Fruit fly (Drosophila melanogaster) whole organism, embryonic: Measurements from ENCODE around the gene CG13384.

Experiments
- Antp ChIP-seq: fragments of 200-800 bp; sonication (Bioruptor generic); optimal IDR thresholded peaks from 3 replicates; lab custom pipeline; 2016; ENCODE audit warnings: missing biosample characterization, missing genetic modification characterization
- Atf6 ChIP-seq: fragments of 200-800 bp; sonication (Bioruptor generic); IDR thresholded peaks from 2 replicates; pipeline ENCODE4 v1.3.6; 2022; ENCODE audit warnings: missing biosample characterization, missing genetic modification characterization
- CG10267 ChIP-seq: fragments of 200-800 bp; sonication (Bioruptor generic); optimal IDR thresholded peaks from 2 replicates; lab custom pipeline; 2018; ENCODE audit warnings: missing biosample characterization, mild to moderate bottlenecking, missing genetic modification characterization, moderate library complexity
- CG10979 ChIP-seq: fragments of 200-800 bp; sonication (Bioruptor generic); optimal IDR thresholded peaks from 2 replicates; lab custom pipeline; 2018; ENCODE audit warnings: missing biosample characterization, mild to moderate bottlenecking, missing genetic modification characterization, moderate library complexity
- CG11093 ChIP-seq: fragments of 200-800 bp; sonication (Bioruptor generic); IDR thresholded peaks from 3 replicates; pipeline ENCODE4 v1.3.6; 2022; ENCODE audit warnings: missing biosample characterization, missing genetic modification characterization
- CG12071 ChIP-seq: fragments of 200-800 bp; sonication (Bioruptor generic); optimal IDR thresholded peaks from 3 replicates; lab custom pipeline; 2018; ENCODE audit warnings: missing biosample characterization, mild to moderate bottlenecking, missing genetic modification characterization
- CG13624 ChIP-seq: fragments of 200-800 bp; sonication (Bioruptor generic); optimal IDR thresholded peaks from 2 replicates; lab custom pipeline; 2016; ENCODE audit warnings: missing biosample characterization, missing genetic modification characterization
- CG1602 ChIP-seq: fragments of 200-800 bp; sonication (Bioruptor generic); optimal IDR thresholded peaks from 3 replicates; lab custom pipeline; 2016; ENCODE audit warnings: missing biosample characterization, missing genetic modification characterization
- CG16813 ChIP-seq: fragments of 200-800 bp; sonication (Bioruptor generic); IDR thresholded peaks from 3 replicates; pipeline ENCODE4 v1.3.6; 2022; ENCODE audit warnings: missing biosample characterization, missing genetic modification characterization; ENCODE audit not compliant: partially characterized antibody
- CG18011 ChIP-seq: fragments of 200-800 bp; sonication (Bioruptor generic); optimal IDR thresholded peaks from 2 replicates; lab custom pipeline; 2017; ENCODE audit warnings: missing biosample characterization, missing genetic modification characterization, mild to moderate bottlenecking, moderate library complexity, missing genotype
- CG18764 ChIP-seq: fragments of 200-800 bp; sonication (Bioruptor generic); optimal IDR thresholded peaks from 3 replicates; lab custom pipeline; 2016; ENCODE audit warnings: missing biosample characterization, missing genetic modification characterization
- CG30431 ChIP-seq: fragments of 200-800 bp; sonication (Bioruptor generic); optimal IDR thresholded peaks from 2 replicates; lab custom pipeline; 2017; ENCODE audit warnings: missing biosample characterization, missing genetic modification characterization
- CG7357 ChIP-seq: fragments of 200-800 bp; sonication (Bioruptor generic); IDR thresholded peaks from 3 replicates; pipeline ENCODE4 v1.3.6; 2022; ENCODE audit warnings: missing biosample characterization, missing genetic modification characterization
- CG7372 ChIP-seq: fragments of 200-800 bp; sonication (Bioruptor generic); IDR thresholded peaks from 2 replicates; pipeline ENCODE4 v1.3.6; 2022; ENCODE audit warnings: missing biosample characterization, missing genetic modification characterization
- CG7745 ChIP-seq: fragments of 200-800 bp; sonication (Bioruptor generic); optimal IDR thresholded peaks from 2 replicates; lab custom pipeline; 2018; ENCODE audit warnings: missing biosample characterization, mild to moderate bottlenecking, missing genetic modification characterization, moderate library complexity
- CG8944 ChIP-seq: fragments of 200-800 bp; sonication (Bioruptor generic); optimal IDR thresholded peaks from 3 replicates; lab custom pipeline; 2016; ENCODE audit warnings: missing biosample characterization, missing genetic modification characterization
- CG9817 ChIP-seq: fragments of 200-800 bp; sonication (Bioruptor generic); optimal IDR thresholded peaks from 2 replicates; lab custom pipeline; 2018; ENCODE audit warnings: missing biosample characterization, mild to moderate bottlenecking, missing genetic modification characterization, moderate library complexity
- D ChIP-seq, 2 experiments: fragments of 200-800 bp in 1 of 2; fragments of >200 bp in 1 of 2; sonication (Bioruptor generic) in 1 of 2; optimal IDR thresholded peaks; 2 replicates in 1 of 2; 3 replicates in 1 of 2; lab custom pipeline; 2017; ENCODE audit warnings: mild to moderate bottlenecking in 1 of 2, missing biosample characterization in 1 of 2, missing genetic modification characterization in 1 of 2, missing genetic modification reagents in 1 of 2
- Dad ChIP-seq: fragments of 200-800 bp; sonication (Bioruptor generic); optimal IDR thresholded peaks from 3 replicates; lab custom pipeline; 2016; ENCODE audit warnings: missing biosample characterization, missing genetic modification characterization
- Dbx ChIP-seq: fragments of 200-800 bp; sonication (Bioruptor generic); IDR thresholded peaks from 3 replicates; pipeline ENCODE4 v1.3.6; 2022; ENCODE audit warnings: missing biosample characterization, missing genetic modification characterization
- Ets65A ChIP-seq: fragments of 200-800 bp; sonication (Bioruptor generic); peaks from one replicate; lab custom pipeline; 2016; ENCODE audit warnings: missing biosample characterization, missing genetic modification characterization
- Fer1 ChIP-seq: fragments of 200-800 bp; sonication (Bioruptor generic); optimal IDR thresholded peaks from 2 replicates; lab custom pipeline; 2017; ENCODE audit warnings: missing biosample characterization, mild to moderate bottlenecking, missing genetic modification characterization
- HLH3B ChIP-seq: fragments of 200-800 bp; sonication (Bioruptor generic); IDR thresholded peaks from 2 replicates; pipeline ENCODE4 v1.3.6; 2022; ENCODE audit warnings: missing biosample characterization, missing genetic modification characterization
- Hr3 ChIP-seq: fragments of 200-800 bp; sonication (Bioruptor generic); optimal IDR thresholded peaks from 3 replicates; lab custom pipeline; 2016; ENCODE audit warnings: missing biosample characterization, missing genetic modification characterization
- Max ChIP-seq: fragments of 200-800 bp; sonication (Bioruptor generic); optimal IDR thresholded peaks from 2 replicates; lab custom pipeline; 2016; ENCODE audit warnings: missing biosample characterization, mild to moderate bottlenecking, missing genetic modification characterization
- Med ChIP-seq: fragments of 200-800 bp; sonication (Bioruptor generic); peaks from one replicate; lab custom pipeline; 2016; ENCODE audit warnings: missing biosample characterization, missing genetic modification characterization, mild to moderate bottlenecking, inconsistent platforms, moderate library complexity
- Optix ChIP-seq: fragments of 200-800 bp; sonication (Bioruptor generic); IDR thresholded peaks from 3 replicates; pipeline ENCODE4 v1.3.6; 2022; ENCODE audit warnings: missing biosample characterization, missing genetic modification characterization
- Rfx ChIP-seq: fragments of 200-800 bp; sonication (Bioruptor generic); IDR thresholded peaks from 2 replicates; pipeline ENCODE4 v1.3.6; 2022; ENCODE audit warnings: missing biosample characterization, missing genetic modification characterization
- Trl ChIP-seq, 3 experiments: fragments of >200 bp in 2 of 3; fragments of 200-800 bp in 1 of 3; sonication (Bioruptor generic) in 1 of 3; optimal IDR thresholded peaks; 2 replicates in 1 of 3; 3 replicates in 2 of 3; lab custom pipeline; 2016 to 2017; ENCODE audit warnings: missing biosample characterization in 1 of 3, missing genetic modification characterization in 1 of 3
- ap ChIP-seq: fragments of 200-800 bp; sonication (Bioruptor generic); IDR thresholded peaks from 2 replicates; pipeline ENCODE4 v1.3.6; 2022; ENCODE audit warnings: missing biosample characterization, missing genetic modification characterization
- bab2 ChIP-seq: fragments of 200-800 bp; sonication (Bioruptor generic); optimal IDR thresholded peaks from 2 replicates; lab custom pipeline; 2016; ENCODE audit warnings: missing biosample characterization, missing genetic modification characterization
- cad ChIP-seq: fragments of >200 bp; optimal IDR thresholded peaks from 2 replicates; lab custom pipeline; 2017; ENCODE audit warnings: missing biosample characterization, missing genetic modification characterization
- chn ChIP-seq: fragments of 200-800 bp; sonication (Bioruptor generic); optimal IDR thresholded peaks from 2 replicates; lab custom pipeline; 2016; ENCODE audit warnings: missing biosample characterization, missing genetic modification characterization
- dati ChIP-seq: fragments of 200-800 bp; sonication (Bioruptor generic); IDR thresholded peaks from 2 replicates; pipeline ENCODE4 v1.3.6; 2022; ENCODE audit warnings: missing biosample characterization, missing genetic modification characterization
- dpn ChIP-seq, 2 experiments: fragments of 200-800 bp; sonication (Bioruptor generic); optimal IDR thresholded peaks; 3 replicates each; lab custom pipeline; 2016; ENCODE audit warnings: missing biosample characterization in 2 of 2, missing genetic modification characterization in 2 of 2
- grau ChIP-seq: fragments of 200-800 bp; optimal IDR thresholded peaks from 3 replicates; lab custom pipeline; 2019; ENCODE audit warnings: missing biosample characterization, mild to moderate bottlenecking, missing genetic modification characterization, moderate library complexity
- gt ChIP-seq: fragments of 200-800 bp; sonication (Bioruptor generic); IDR thresholded peaks from 2 replicates; pipeline ENCODE4 v1.3.6; 2022; ENCODE audit warnings: missing biosample characterization, missing genetic modification characterization
- kni ChIP-seq: fragments of 200-800 bp; sonication (Bioruptor generic); optimal IDR thresholded peaks from 3 replicates; lab custom pipeline; 2017; ENCODE audit warnings: mild to moderate bottlenecking, missing biosample characterization, missing genetic modification reagents, missing genetic modification characterization
- lov ChIP-seq, 2 experiments: fragments of 200-800 bp in 1 of 2; fragments of >200 bp in 1 of 2; sonication (Bioruptor generic) in 1 of 2; IDR thresholded peaks in 1 of 2; optimal IDR thresholded peaks in 1 of 2; 2 replicates in 1 of 2; 3 replicates in 1 of 2; pipeline versions ENCODE4 v1.3.6 to Lab custom; 2017 to 2022; ENCODE audit warnings: missing biosample characterization in 1 of 2, missing genetic modification characterization in 1 of 2
- p53 ChIP-seq: fragments of 200-800 bp; sonication (Bioruptor generic); optimal IDR thresholded peaks from 2 replicates; lab custom pipeline; 2016; ENCODE audit warnings: missing biosample characterization, missing genetic modification characterization
- pho ChIP-seq: fragments of 200-800 bp; sonication (Bioruptor generic); optimal IDR thresholded peaks from 2 replicates; lab custom pipeline; 2016; ENCODE audit warnings: missing biosample characterization, missing genetic modification characterization
- pzg ChIP-seq: fragments of 200-800 bp; sonication (Bioruptor generic); optimal IDR thresholded peaks from 3 replicates; lab custom pipeline; 2018; ENCODE audit warnings: missing biosample characterization, mild to moderate bottlenecking, missing genetic modification characterization, moderate library complexity
- ro ChIP-seq: fragments of 200-800 bp; sonication (Bioruptor generic); IDR thresholded peaks from 2 replicates; pipeline ENCODE4 v1.3.6; 2022; ENCODE audit warnings: missing biosample characterization, missing genetic modification characterization
- row ChIP-seq: fragments of 200-800 bp; sonication (Bioruptor generic); IDR thresholded peaks from 3 replicates; pipeline ENCODE4 v1.3.6; 2022; ENCODE audit warnings: missing biosample characterization, missing genetic modification characterization
- schlank ChIP-seq: fragments of 200-800 bp; sonication (Bioruptor generic); optimal IDR thresholded peaks from 2 replicates; lab custom pipeline; 2018; ENCODE audit warnings: missing biosample characterization, mild to moderate bottlenecking, missing genetic modification characterization
- scrt ChIP-seq: fragments of 200-800 bp; sonication (Bioruptor generic); optimal IDR thresholded peaks from 2 replicates; lab custom pipeline; 2018; ENCODE audit warnings: missing biosample characterization, mild to moderate bottlenecking, missing genetic modification characterization, moderate library complexity
- slbo ChIP-seq: fragments of 200-800 bp; sonication (Bioruptor generic); IDR thresholded peaks from 2 replicates; pipeline ENCODE4 v1.3.6; 2022; ENCODE audit warnings: missing biosample characterization, missing genetic modification characterization
- slou ChIP-seq: fragments of 200-800 bp; sonication (Bioruptor generic); optimal IDR thresholded peaks from 3 replicates; lab custom pipeline; 2016; ENCODE audit warnings: missing biosample characterization, missing genetic modification characterization
- slp2 ChIP-seq: fragments of 200-800 bp; sonication (Bioruptor generic); optimal IDR thresholded peaks from 2 replicates; lab custom pipeline; 2016; ENCODE audit warnings: missing biosample characterization, missing genetic modification characterization
- tx ChIP-seq: fragments of 200-800 bp; sonication (Bioruptor generic); optimal IDR thresholded peaks from 2 replicates; lab custom pipeline; 2016; ENCODE audit warnings: missing biosample characterization, missing genetic modification characterization
- yki ChIP-seq: fragments of >200 bp; optimal IDR thresholded peaks from 3 replicates; lab custom pipeline; 2018

The CG13384 gene

dm6 chr2L:8371354-8371937, 12.8 kb upstream of the CG13384 start (continued):
- TF ChIP-seq kni (no peak), scrt (GFP tag; lab: Kevin White, UChicago) (no peak), ro (GFP tag; lab: Robert Waterston, UW) (no peak), pho (no peak), Max (GFP tag; lab: Kevin White, UChicago) (no peak), CG16813 (GFP tag; lab: Robert Waterston, UW) (no peak), CG10979 (tag; lab: Kevin White, UChicago) (no peak), dati (GFP tag; lab: Robert Waterston, UW) (no peak), slou (no peak), D (optimal IDR thresholded peaks at IDR 0.05; lab: Kevin White, UChicago) (no peak), D (GFP tag; optimal IDR thresholded peaks at IDR 0.05; lab: Kevin White, UChicago) (no peak), CG8944 (GFP tag; lab: Kevin White, UChicago) (no peak), pzg (no peak), yki (lab: Kevin White, UChicago) (no peak), Rfx (GFP tag; lab: Robert Waterston, UW) (no peak), lov (optimal IDR thresholded peaks at IDR 0.05; lab: Kevin White, UChicago) (no peak), lov (GFP tag; IDR thresholded peaks at IDR 0.05; lab: Robert Waterston, UW) (no peak), Dad (GFP tag; lab: Kevin White, UChicago) (no peak), schlank (tag; lab: Kevin White, UChicago) (no peak), cad (no peak), CG10267 (tag; lab: Kevin White, UChicago) (peak; percentile 7), Dbx (GFP tag; lab: Robert Waterston, UW) (no peak), gt (no peak), slbo (GFP tag; lab: Robert Waterston, UW) (no peak), CG12071 (GFP tag; lab: Kevin White, UChicago) (no peak), Med (GFP tag; lab: Kevin White, UChicago) (peak; percentile 61), CG9817 (tag; lab: Kevin White, UChicago) (no peak), CG7745 (tag; lab: Kevin White, UChicago) (no peak), Fer1 (no peak), CG7357 (GFP tag; lab: Robert Waterston, UW) (no peak), Antp (GFP tag; lab: Kevin White, UChicago) (no peak), CG13624 (no peak), CG30431 (GFP tag; lab: Kevin White, UChicago) (no peak), p53 (GFP tag; lab: Kevin White, UChicago) (no peak), Optix (no peak), chn (GFP tag; lab: Kevin White, UChicago) (no peak), slp2 (no peak), Trl (optimal IDR thresholded peaks at IDR 0.05; lab: Kevin White, UChicago) (no peak), Trl (GFP tag; optimal IDR thresholded peaks at IDR 0.05; lab: Kevin White, UChicago) (no peak), CG1602 (GFP tag; lab: Kevin White, UChicago) (no peak), bab2 (GFP tag; lab: Kevin White, UChicago) (no peak), CG18764 (GFP tag; lab: Kevin White, UChicago) (no peak), Atf6 (GFP tag; lab: Robert Waterston, UW) (no peak), CG11093 (GFP tag; lab: Robert Waterston, UW) (no peak), Hr3 (GFP tag; lab: Kevin White, UChicago) (no peak), ap (GFP tag; lab: Robert Waterston, UW) (no peak), CG7372 (GFP tag; lab: Robert Waterston, UW) (no peak), CG18011 (GFP tag; lab: Kevin White, UChicago) (no peak), HLH3B (no peak), tx (GFP tag; lab: Kevin White, UChicago) (no peak), Ets65A (no peak), grau (tag; lab: Kevin White, UChicago) (peak; percentile 80), row (GFP tag; lab: Robert Waterston, UW) (peak; percentile 38; the same call in 1 of the 3 replicates), dpn (GFP tag; optimal IDR thresholded peaks at IDR 0.05; lab: Kevin White, UChicago) (peak in 1 of 2 experiments; percentile 24)
